Worm (Caenorhabditis elegans) whole organism, L3 larva: ENCODE measurements around the gene K07H8.5.

ENCODE experiments used
- R02D3.7 ChIP-seq: fragments of 150-350 bp; optimal IDR thresholded peaks from 2 replicates; lab custom pipeline; 2014; ENCODE audit warnings: missing biosample characterization, missing genetic modification characterization
- ZK546.5 ChIP-seq: sonication (generic microtip); optimal IDR thresholded peaks from 2 replicates; lab custom pipeline; 2017; ENCODE audit warnings: missing biosample characterization, missing genetic modification characterization
- aly-2 ChIP-seq: fragments of 150-350 bp; optimal IDR thresholded peaks from 2 replicates; lab custom pipeline; 2014; ENCODE audit warnings: missing biosample characterization, missing genetic modification characterization
- ama-1 ChIP-seq: fragments of 150-350 bp; optimal IDR thresholded peaks from 2 replicates; lab custom pipeline; 2018
- ceh-16 ChIP-seq: sonication (generic microtip); optimal IDR thresholded peaks from 2 replicates; lab custom pipeline; 2017; ENCODE audit warnings: missing biosample characterization, missing genetic modification characterization
- ceh-28 ChIP-seq: fragments of 150-350 bp; optimal IDR thresholded peaks from 2 replicates; lab custom pipeline; 2014; ENCODE audit warnings: missing biosample characterization, missing genetic modification reagents, missing genetic modification characterization
- ceh-9 ChIP-seq: sonication (generic microtip); optimal IDR thresholded peaks from 2 replicates; lab custom pipeline; 2018; ENCODE audit warnings: missing biosample characterization, missing genetic modification characterization
- daf-12 ChIP-seq: fragments of 150-350 bp; optimal IDR thresholded peaks from 2 replicates; lab custom pipeline; 2014; ENCODE audit warnings: missing biosample characterization, missing genetic modification reagents, missing genetic modification characterization
- egl-27 ChIP-seq: sonication (generic microtip); optimal IDR thresholded peaks from 4 replicates; lab custom pipeline; 2017; ENCODE audit warnings: missing biosample characterization, missing genetic modification reagents, missing genetic modification characterization
- egl-5 ChIP-seq: fragments of 150-350 bp; optimal IDR thresholded peaks from 2 replicates; lab custom pipeline; 2017; ENCODE audit warnings: missing biosample characterization, missing genetic modification reagents, missing genetic modification characterization, inconsistent platforms
- elt-2 ChIP-seq: sonication (generic microtip); optimal IDR thresholded peaks from 2 replicates; lab custom pipeline; 2016; ENCODE audit warnings: missing genetic modification reagents, mild to moderate bottlenecking, missing genetic modification characterization, missing compliant biosample characterization
- eor-1 ChIP-seq, 2 experiments: fragments of 150-350 bp; optimal IDR thresholded peaks; 2 replicates each; lab custom pipeline; 2014 to 2018; ENCODE audit warnings: missing biosample characterization in 2 of 2, missing genetic modification characterization in 2 of 2
- fkh-2 ChIP-seq: fragments of 150-350 bp; optimal IDR thresholded peaks from 2 replicates; lab custom pipeline; 2014; ENCODE audit warnings: missing biosample characterization, missing genetic modification reagents, missing genetic modification characterization
- fos-1 ChIP-seq: fragments of 150-350 bp; optimal IDR thresholded peaks from 2 replicates; lab custom pipeline; 2014; ENCODE audit warnings: missing biosample characterization, missing genetic modification characterization
- jun-1 ChIP-seq: fragments of 150-350 bp; optimal IDR thresholded peaks from 2 replicates; lab custom pipeline; 2014; ENCODE audit warnings: missing biosample characterization, missing genetic modification reagents, missing genetic modification characterization
- lin-15B ChIP-seq: fragments of 150-350 bp; optimal IDR thresholded peaks from 2 replicates; lab custom pipeline; 2014; ENCODE audit warnings: missing biosample characterization, missing genetic modification characterization
- lin-39 ChIP-seq: fragments of 150-350 bp; optimal IDR thresholded peaks from 2 replicates; lab custom pipeline; 2018; ENCODE audit warnings: missing biosample characterization, missing genetic modification reagents, missing genetic modification characterization
- lsy-12 ChIP-seq: sonication (generic microtip); optimal IDR thresholded peaks from 2 replicates; lab custom pipeline; 2016; ENCODE audit warnings: mild to moderate bottlenecking, missing genetic modification characterization, missing compliant biosample characterization
- mdl-1 ChIP-seq: fragments of 150-350 bp; optimal IDR thresholded peaks from 2 replicates; lab custom pipeline; 2014; ENCODE audit warnings: missing biosample characterization, missing genetic modification characterization
- mml-1 ChIP-seq: fragments of 150-350 bp; sonication (generic microtip); optimal IDR thresholded peaks from 3 replicates; lab custom pipeline; 2014; ENCODE audit warnings: missing biosample characterization, missing genetic modification characterization
- nfya-1 ChIP-seq: sonication (generic microtip); optimal IDR thresholded peaks from 2 replicates; lab custom pipeline; 2017; ENCODE audit warnings: missing genetic modification characterization, mild to moderate bottlenecking, missing compliant biosample characterization, antibody characterized with exemption, moderate library complexity; ENCODE audit not compliant: insufficient read depth
- nhr-11 ChIP-seq: fragments of 150-350 bp; optimal IDR thresholded peaks from 2 replicates; lab custom pipeline; 2014; ENCODE audit warnings: missing biosample characterization, missing genetic modification characterization
- nhr-12 ChIP-seq: fragments of 150-350 bp; optimal IDR thresholded peaks from 2 replicates; lab custom pipeline; 2014; ENCODE audit warnings: missing biosample characterization, missing genetic modification characterization
- nhr-237 ChIP-seq: fragments of 150-350 bp; optimal IDR thresholded peaks from 2 replicates; lab custom pipeline; 2014; ENCODE audit warnings: missing biosample characterization, missing genetic modification characterization
- nhr-25 ChIP-seq: sonication (generic microtip); optimal IDR thresholded peaks from 2 replicates; lab custom pipeline; 2017; ENCODE audit warnings: missing biosample characterization, missing genetic modification characterization
- nhr-28 ChIP-seq: fragments of 150-350 bp; optimal IDR thresholded peaks from 2 replicates; lab custom pipeline; 2014; ENCODE audit warnings: missing biosample characterization, missing genetic modification characterization
- nhr-43 ChIP-seq: sonication (generic microtip); optimal IDR thresholded peaks from 2 replicates; lab custom pipeline; 2016; ENCODE audit warnings: mild to moderate bottlenecking, missing genetic modification characterization, missing compliant biosample characterization; ENCODE audit not compliant: poor library complexity, severe bottlenecking
- nhr-67 ChIP-seq: fragments of 150-350 bp; optimal IDR thresholded peaks from 2 replicates; lab custom pipeline; 2014; ENCODE audit warnings: missing biosample characterization, missing genetic modification characterization
- nhr-77 ChIP-seq: fragments of 150-350 bp; optimal IDR thresholded peaks from 2 replicates; lab custom pipeline; 2014; ENCODE audit warnings: missing biosample characterization, missing genetic modification characterization
- pqm-1 ChIP-seq: fragments of 150-350 bp; optimal IDR thresholded peaks from 2 replicates; lab custom pipeline; 2017; ENCODE audit warnings: missing biosample characterization, missing genetic modification characterization, inconsistent platforms
- snpc-4 ChIP-seq: fragments of 150-350 bp; optimal IDR thresholded peaks from 2 replicates; lab custom pipeline; 2014; ENCODE audit warnings: missing biosample characterization, missing genetic modification characterization
- tbx-2 ChIP-seq: sonication (generic microtip); optimal IDR thresholded peaks from 2 replicates; lab custom pipeline; 2016; ENCODE audit warnings: mild to moderate bottlenecking, missing genetic modification characterization, missing compliant biosample characterization
- unc-39 ChIP-seq: sonication (generic microtip); optimal IDR thresholded peaks from 4 replicates; lab custom pipeline; 2017; ENCODE audit warnings: missing biosample characterization, missing genetic modification characterization
- unc-62 ChIP-seq: fragments of 150-350 bp; sonication (generic microtip); optimal IDR thresholded peaks from 4 replicates; lab custom pipeline; 2014; ENCODE audit warnings: missing biosample characterization, missing genetic modification reagents, missing genetic modification characterization
- zag-1 ChIP-seq: fragments of 150-350 bp; optimal IDR thresholded peaks from 2 replicates; lab custom pipeline; 2014; ENCODE audit warnings: missing biosample characterization, missing genetic modification characterization
- ztf-11 ChIP-seq: fragments of 150-350 bp; optimal IDR thresholded peaks from 2 replicates; lab custom pipeline; 2014; ENCODE audit warnings: missing biosample characterization, missing genetic modification characterization
- ztf-4 ChIP-seq: fragments of 150-350 bp; optimal IDR thresholded peaks from 2 replicates; lab custom pipeline; 2014; ENCODE audit warnings: missing biosample characterization, missing genetic modification characterization

K07H8.5 gene

DNA sequence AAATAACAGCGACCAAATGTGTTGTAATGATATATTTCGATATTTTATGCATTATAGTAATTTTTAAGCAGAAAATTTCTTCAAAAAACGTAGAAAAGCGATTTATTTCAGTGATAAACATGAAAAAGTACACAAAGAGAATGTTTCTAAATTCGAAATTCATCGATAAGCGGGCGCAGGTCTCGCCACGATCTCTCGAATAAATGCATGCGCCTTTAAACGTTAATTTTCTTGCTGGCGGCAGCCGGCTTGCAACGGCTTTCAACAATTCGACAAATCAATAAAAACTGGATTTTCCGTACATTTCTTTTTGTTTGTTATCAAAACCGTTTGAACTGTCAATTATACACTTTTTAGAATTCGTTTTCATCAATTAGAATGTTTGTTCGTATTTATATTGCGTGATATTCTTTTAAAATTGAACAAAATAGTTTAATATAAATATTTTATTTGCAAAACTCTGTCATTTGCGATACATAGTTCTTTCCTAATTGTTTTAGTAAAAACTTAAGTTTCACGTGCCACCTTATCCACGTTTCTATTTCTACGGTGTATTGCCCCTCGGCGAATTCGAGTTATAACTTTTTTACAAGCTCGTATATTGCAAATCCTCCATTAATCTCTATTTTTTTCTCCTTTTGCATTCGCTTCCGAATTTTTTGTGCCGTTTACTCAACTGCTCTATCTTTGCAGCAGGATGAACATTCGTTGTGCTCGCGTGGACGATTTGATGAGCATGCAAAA is 21.6 kb downstream of the K07H8.5 start, which contains the start of gene daf-31 (continued):
- TF ChIP-seq elt-2 (tag; lab: Kevin White, UChicago) (peak; percentile 40), lin-15B (peak; percentile 64)

DNA sequence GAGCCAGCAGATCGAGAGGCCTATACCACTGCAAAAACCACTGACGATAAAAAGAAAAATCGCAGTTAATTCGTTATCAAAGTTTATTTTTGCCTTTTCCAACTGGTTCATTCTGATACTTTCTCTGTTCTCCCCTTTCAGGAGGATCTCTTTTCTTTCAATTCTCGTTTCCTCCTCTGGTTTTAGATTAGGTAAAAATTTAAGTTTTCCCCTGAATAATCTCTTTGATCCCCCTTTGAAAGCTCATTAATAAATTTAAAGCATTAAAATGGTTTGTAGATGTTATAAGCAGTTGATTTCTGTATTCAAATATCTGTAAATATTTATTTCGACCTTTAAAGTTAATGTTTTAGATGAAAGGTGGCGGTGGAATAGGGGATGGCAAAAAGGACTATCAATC is 23.1 kb downstream of the K07H8.5 start, which contains the start of gene K07H8.2:
Gene K07H8.2 (plus strand): TSS at position 301 of the 400 bp plus-strand sequence.
- TF ChIP-seq nhr-67, result no peak
- no peak for TF ChIP-seq aly-2
- TF ChIP-seq nhr-11, result no peak
- TF ChIP-seq snpc-4, result no peak
- no peak for TF ChIP-seq nhr-77 (tag; lab: Kevin White, UChicago)
- no peak for TF ChIP-seq R02D3.7
- no peak for TF ChIP-seq egl-27 (tag; lab: Kevin White, UChicago)
- no peak for TF ChIP-seq ceh-16 (tag; lab: Kevin White, UChicago)
- no peak for TF ChIP-seq daf-12 (tag; lab: Kevin White, UChicago)
- TF ChIP-seq pqm-1 (tag; lab: Kevin White, UChicago), result no peak
- no peak for TF ChIP-seq nhr-25 (tag; lab: Kevin White, UChicago)
- no peak for TF ChIP-seq ztf-11 (tag; lab: Kevin White, UChicago)
- TF ChIP-seq jun-1, result no peak
- TF ChIP-seq ztf-4 (tag; lab: Kevin White, UChicago), result no peak
- no peak for TF ChIP-seq nhr-43 (tag; lab: Kevin White, UChicago)
- no peak for TF ChIP-seq zag-1 (tag; lab: Kevin White, UChicago)
- no peak for TF ChIP-seq mml-1
- no peak for TF ChIP-seq lsy-12
- no peak for TF ChIP-seq nfya-1
- TF ChIP-seq elt-2 (tag; lab: Kevin White, UChicago), result no peak

DNA sequence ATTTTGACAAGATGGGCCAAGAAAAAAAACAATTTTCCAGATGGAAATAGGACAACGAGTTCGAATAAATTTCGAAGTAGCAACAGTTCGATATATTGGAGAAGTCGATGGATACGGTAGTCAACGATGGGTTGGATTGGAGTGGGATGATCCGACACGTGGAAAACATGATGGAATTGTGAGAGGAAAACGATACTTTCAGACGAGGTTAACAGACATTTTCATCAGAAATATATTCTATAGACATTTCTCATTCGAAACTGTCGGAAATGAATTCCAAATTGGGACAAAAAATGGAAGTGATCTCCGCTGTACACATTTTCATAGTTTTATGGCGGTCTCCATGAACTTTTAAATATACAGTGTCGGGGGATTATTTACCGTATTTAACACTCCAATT is 26.5 kb downstream of the K07H8.5 start, which contains the start of gene tbce-1:
Gene tbce-1 (plus strand): TSS at position 41 of the 400 bp plus-strand sequence.
- TF ChIP-seq ama-1 (lab: Kevin White, UChicago) (peak; percentile 18), mdl-1 (tag; lab: Kevin White, UChicago) (no peak), nhr-237 (tag; lab: Kevin White, UChicago) (no peak)
- TF ChIP-seq, all 47 proteins: peak for 1

DNA sequence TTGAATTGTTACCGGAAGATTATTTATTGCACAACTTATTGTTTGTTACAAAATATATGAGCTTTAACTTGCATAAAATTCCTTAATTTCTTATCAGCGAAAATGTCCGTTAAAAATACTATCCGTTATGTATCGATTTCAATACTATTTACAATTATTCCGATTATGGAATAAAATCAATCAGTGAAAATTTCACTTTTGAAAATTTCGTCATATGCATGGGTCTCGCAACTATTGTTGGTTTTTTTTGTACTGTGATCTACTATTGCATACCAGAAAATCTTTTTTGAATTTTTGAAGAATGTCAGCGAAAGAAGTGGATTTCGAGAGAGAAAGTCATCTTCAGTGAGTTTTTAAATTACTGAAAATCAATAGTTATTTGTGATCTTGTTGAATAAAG is 29.1 kb downstream of the K07H8.5 start, which contains the start of gene nprl-3:
Gene nprl-3 (plus strand): TSS at position 301 of the 400 bp plus-strand sequence.
- no peak for TF ChIP-seq jun-1
- TF ChIP-seq lin-39, result no peak
- no peak for TF ChIP-seq nfya-1
- TF ChIP-seq daf-12 (tag; lab: Kevin White, UChicago), result no peak
- TF ChIP-seq nhr-237 (tag; lab: Kevin White, UChicago), result no peak
- TF ChIP-seq R02D3.7, result no peak
- no peak for TF ChIP-seq egl-5 (tag; lab: Kevin White, UChicago)
- TF ChIP-seq fos-1 (tag; lab: Kevin White, UChicago), result no peak
- TF ChIP-seq ceh-9 (tag; lab: Kevin White, UChicago), result no peak
- TF ChIP-seq ama-1 (lab: Kevin White, UChicago), result no peak
- TF ChIP-seq nhr-12 (tag; lab: Kevin White, UChicago), result no peak

DNA sequence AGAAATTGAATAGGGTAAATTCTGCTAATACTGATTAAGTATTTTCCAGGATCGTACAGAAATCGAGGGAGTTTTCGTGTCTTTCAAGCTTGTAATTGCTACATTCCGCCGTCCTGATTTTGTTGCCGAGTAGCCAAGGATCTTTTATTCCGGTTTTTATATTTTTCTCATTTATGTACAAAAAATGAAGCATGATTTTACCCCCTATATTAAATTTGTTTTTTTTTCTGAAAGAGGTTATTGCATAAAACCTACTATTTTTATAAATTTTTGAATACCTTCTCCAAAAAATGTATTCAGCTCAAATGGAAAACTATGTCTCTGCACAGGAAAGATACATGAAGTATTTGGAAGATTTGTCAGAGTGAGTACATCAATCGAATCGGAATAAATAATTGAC is 31.5 kb downstream of the K07H8.5 start, which contains the start of gene F35H10.6:
Gene F35H10.6 (plus strand): TSS at position 301 of the 400 bp plus-strand sequence.
- no peak for TF ChIP-seq fos-1 (tag; lab: Kevin White, UChicago)
- TF ChIP-seq unc-39 (tag; lab: Kevin White, UChicago), result no peak
- TF ChIP-seq zag-1 (tag; lab: Kevin White, UChicago), result no peak
- no peak for TF ChIP-seq nhr-28 (tag; lab: Kevin White, UChicago)
- no peak for TF ChIP-seq lin-39
- TF ChIP-seq nhr-237 (tag; lab: Kevin White, UChicago), result no peak
- no peak for TF ChIP-seq mml-1
- TF ChIP-seq ztf-4 (tag; lab: Kevin White, UChicago), result no peak

DNA sequence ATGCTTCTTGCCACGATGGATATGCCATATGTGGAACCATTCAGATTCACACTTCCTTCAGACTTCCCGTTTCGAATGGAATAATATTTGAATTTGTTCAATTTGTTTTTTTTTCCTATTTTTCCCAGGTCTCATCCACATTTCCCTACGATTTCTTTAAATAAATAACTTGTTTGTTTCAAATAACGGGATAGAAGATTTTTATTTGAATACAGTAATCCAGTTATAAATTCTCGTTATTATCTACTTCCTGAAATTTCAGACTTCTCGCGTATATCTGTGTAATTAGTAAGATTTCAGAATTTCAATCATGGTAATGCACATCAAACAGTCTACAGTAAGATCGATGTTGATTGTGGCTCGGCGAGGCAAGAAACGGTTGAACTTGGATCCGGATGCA is 32.3 kb downstream of the K07H8.5 start, which contains the start of gene F35H10.5:
Gene F35H10.5 (plus strand): TSS at position 301 of the 400 bp plus-strand sequence.
- TF ChIP-seq fos-1 (tag; lab: Kevin White, UChicago), result no peak
- TF ChIP-seq jun-1, result no peak
- TF ChIP-seq nfya-1, result no peak
- no peak for TF ChIP-seq ama-1 (lab: Kevin White, UChicago)
- no peak for TF ChIP-seq nhr-12 (tag; lab: Kevin White, UChicago)
- TF ChIP-seq ceh-28 (tag; lab: Kevin White, UChicago), result no peak
- no peak for TF ChIP-seq tbx-2 (tag; lab: Kevin White, UChicago)
- no peak for TF ChIP-seq ZK546.5 (tag; lab: Kevin White, UChicago)
- no peak for TF ChIP-seq egl-27 (tag; lab: Kevin White, UChicago)
- no peak for TF ChIP-seq snpc-4
- TF ChIP-seq eor-1 (tag; optimal IDR thresholded peaks at IDR 0.05; lab: Kevin White, UChicago), result no peak
- TF ChIP-seq aly-2, result no peak
- no peak for TF ChIP-seq pqm-1 (tag; lab: Kevin White, UChicago)
- TF ChIP-seq unc-39 (tag; lab: Kevin White, UChicago), result no peak
- no peak for TF ChIP-seq fkh-2 (tag; lab: Kevin White, UChicago)
- no peak for TF ChIP-seq lin-39
- TF ChIP-seq unc-62 (GFP tag; lab: Kevin White, UChicago), result no peak
